Fruit fly (Drosophila melanogaster) whole organism, wandering third instar larva: ENCODE data around the gene Rox8.

Experiments used
- Abd-B ChIP-seq: fragments of >200 bp; optimal IDR thresholded peaks from 2 replicates; lab custom pipeline; 2017; ENCODE audit warnings: missing biosample characterization, missing genetic modification characterization
- CG32264 ChIP-seq: fragments of 200-800 bp; sonication (Bioruptor generic); optimal IDR thresholded peaks from 2 replicates; lab custom pipeline; 2016; ENCODE audit warnings: missing biosample characterization, missing genetic modification characterization
- CG9705 ChIP-seq: fragments of 200-800 bp; sonication (Bioruptor generic); optimal IDR thresholded peaks from 2 replicates; lab custom pipeline; 2018; ENCODE audit warnings: missing biosample characterization, mild to moderate bottlenecking, missing genetic modification characterization
- CrebA ChIP-seq: fragments of 200-800 bp; sonication (Bioruptor generic); optimal IDR thresholded peaks from 2 replicates; lab custom pipeline; 2016; ENCODE audit warnings: missing biosample characterization, mild to moderate bottlenecking, missing genetic modification characterization, borderline replicate concordance
- Dfd ChIP-seq: fragments of >200 bp; optimal IDR thresholded peaks from 2 replicates; lab custom pipeline; 2017; ENCODE audit warnings: missing biosample characterization, missing genetic modification characterization
- Dif ChIP-seq: fragments of 200-275, 200-300 bp; sonication (Bioruptor generic); optimal IDR thresholded peaks from 2 replicates; lab custom pipeline; 2018; ENCODE audit warnings: missing biosample characterization, missing genetic modification characterization; ENCODE audit not compliant: partially characterized antibody
- GATAd ChIP-seq: sonication (Bioruptor generic); optimal IDR thresholded peaks from 2 replicates; lab custom pipeline; 2016; ENCODE audit warnings: missing biosample characterization, missing genetic modification characterization
- HLH106 ChIP-seq: fragments of 200-800 bp; optimal IDR thresholded peaks from 3 replicates; lab custom pipeline; 2019; ENCODE audit warnings: missing biosample characterization, mild to moderate bottlenecking, missing genetic modification characterization, moderate library complexity
- Hnf4 ChIP-seq: fragments of 200-800 bp; sonication (Bioruptor generic); optimal IDR thresholded peaks from 2 replicates; lab custom pipeline; 2016; ENCODE audit warnings: missing biosample characterization, mild to moderate bottlenecking, missing genetic modification characterization
- Hr78 ChIP-seq: fragments of >200 bp; optimal IDR thresholded peaks from 2 replicates; lab custom pipeline; 2017; ENCODE audit warnings: missing biosample characterization, missing genetic modification characterization
- Hr83 ChIP-seq: fragments of 200-300 bp; sonication (Bioruptor generic); optimal IDR thresholded peaks from 2 replicates; lab custom pipeline; 2016; ENCODE audit warnings: missing biosample characterization, mild to moderate bottlenecking, missing genetic modification characterization, moderate library complexity; ENCODE audit not compliant: poor library complexity, severe bottlenecking
- Mio ChIP-seq: sonication (Bioruptor generic); optimal IDR thresholded peaks from 2 replicates; lab custom pipeline; 2016; ENCODE audit warnings: missing biosample characterization, missing genetic modification characterization
- Myc ChIP-seq: fragments of >200 bp; optimal IDR thresholded peaks from 2 replicates; lab custom pipeline; 2017
- OdsH ChIP-seq: fragments of 200-800 bp; sonication (Bioruptor generic); optimal IDR thresholded peaks from 2 replicates; lab custom pipeline; 2016; ENCODE audit warnings: missing biosample characterization, mild to moderate bottlenecking, missing genetic modification characterization
- Rel ChIP-seq, 2 experiments: fragments of 200-800 bp; sonication (Bioruptor generic) in 1 of 2; optimal IDR thresholded peaks; 2 replicates in 1 of 2; 3 replicates in 1 of 2; lab custom pipeline; 2016 to 2019; ENCODE audit warnings: mild to moderate bottlenecking in 2 of 2, missing biosample characterization in 2 of 2, missing genetic modification characterization in 2 of 2, moderate library complexity in 1 of 2
- Sp1 ChIP-seq: fragments of 200-800 bp; sonication (Bioruptor generic); optimal IDR thresholded peaks from 3 replicates; lab custom pipeline; 2019; ENCODE audit warnings: missing biosample characterization, mild to moderate bottlenecking, missing genetic modification characterization, moderate library complexity
- Vsx2 ChIP-seq: fragments of 200-300, 225-300 bp; sonication (Bioruptor generic); optimal IDR thresholded peaks from 2 replicates; lab custom pipeline; 2018; ENCODE audit warnings: missing biosample characterization, missing genetic modification characterization; ENCODE audit not compliant: partially characterized antibody
- br ChIP-seq: fragments of 200-800 bp; sonication (Bioruptor generic); optimal IDR thresholded peaks from 2 replicates; lab custom pipeline; 2016; ENCODE audit warnings: missing biosample characterization, missing genetic modification characterization
- brk ChIP-seq: fragments of 200-800 bp; sonication (Bioruptor generic); optimal IDR thresholded peaks from 2 replicates; lab custom pipeline; 2016; ENCODE audit warnings: missing biosample characterization, mild to moderate bottlenecking, missing genetic modification characterization
- dmrt93B ChIP-seq: fragments of 200-800 bp; sonication (Bioruptor generic); optimal IDR thresholded peaks from 2 replicates; lab custom pipeline; 2018; ENCODE audit warnings: missing biosample characterization, mild to moderate bottlenecking, missing genetic modification characterization
- dsf ChIP-seq: sonication (Bioruptor generic); optimal IDR thresholded peaks from 2 replicates; lab custom pipeline; 2016; ENCODE audit warnings: missing biosample characterization, missing genetic modification characterization, borderline replicate concordance
- ey ChIP-seq: fragments of 200-800 bp; sonication (Bioruptor generic); optimal IDR thresholded peaks from 2 replicates; lab custom pipeline; 2016; ENCODE audit warnings: missing biosample characterization, missing genetic modification characterization
- foxo ChIP-seq, 2 experiments: fragments of 200-800 bp; sonication (Bioruptor generic); optimal IDR thresholded peaks; 2 replicates in 1 of 2; 3 replicates in 1 of 2; lab custom pipeline; 2016 to 2017; ENCODE audit warnings: missing biosample characterization in 2 of 2, missing genetic modification characterization in 2 of 2
- fru ChIP-seq: fragments of 200-800 bp; sonication (Bioruptor generic); optimal IDR thresholded peaks from 3 replicates; lab custom pipeline; 2016; ENCODE audit warnings: missing biosample characterization, mild to moderate bottlenecking, missing genetic modification characterization
- h ChIP-seq: fragments of 200-800 bp; sonication (Bioruptor generic); optimal IDR thresholded peaks from 3 replicates; lab custom pipeline; 2016; ENCODE audit warnings: missing biosample characterization, mild to moderate bottlenecking, missing genetic modification characterization
- lola ChIP-seq: fragments of >200 bp; optimal IDR thresholded peaks from 2 replicates; lab custom pipeline; 2017; ENCODE audit warnings: missing biosample characterization, missing genetic modification characterization
- pan ChIP-seq: fragments of >200 bp; optimal IDR thresholded peaks from 2 replicates; lab custom pipeline; 2017
- psq ChIP-seq: fragments of 200-800 bp; sonication (Bioruptor generic); optimal IDR thresholded peaks from 3 replicates; lab custom pipeline; 2017; ENCODE audit warnings: missing biosample characterization, mild to moderate bottlenecking, missing genetic modification characterization, moderate library complexity
- rgr ChIP-seq: fragments of 200-800 bp; sonication (Bioruptor generic); optimal IDR thresholded peaks from 3 replicates; lab custom pipeline; 2016; ENCODE audit warnings: missing biosample characterization, mild to moderate bottlenecking, missing genetic modification characterization
- sv ChIP-seq: fragments of 200-800 bp; sonication (Bioruptor generic); optimal IDR thresholded peaks from 3 replicates; lab custom pipeline; 2016; ENCODE audit warnings: missing biosample characterization, missing genetic modification characterization
- tai ChIP-seq: sonication (Bioruptor generic); optimal IDR thresholded peaks from 2 replicates; lab custom pipeline; 2016; ENCODE audit warnings: missing biosample characterization, missing genetic modification characterization

Rox8 gene

dm6 chr3R:24090143-24090542 lies 42.1 kb upstream of the Rox8 start:
- TF ChIP-seq Hnf4 (GFP tag; lab: Kevin White, UChicago) (no peak), Rel (GFP tag; optimal IDR thresholded peaks at IDR 0.05; lab: Kevin White, UChicago) (no peak), Rel (tag; optimal IDR thresholded peaks at IDR 0.05; lab: Kevin White, UChicago) (peak; percentile 5)

dm6 chr3R:24084975-24085374 lies 36.9 kb upstream of the Rox8 start:
- TF ChIP-seq rgr (GFP tag; lab: Kevin White, UChicago) (no peak), Myc (lab: Kevin White, UChicago) (no peak), CG9705 (no peak), dmrt93B (no peak), h (GFP tag; lab: Kevin White, UChicago) (peak; percentile 33), Abd-B (GFP tag; lab: Kevin White, UChicago) (no peak), CG32264 (no peak), Hr83 (GFP tag; lab: Kevin White, UChicago) (no peak), Dif (GFP tag; lab: Kevin White, UChicago) (no peak), Mio (GFP tag; lab: Kevin White, UChicago) (no peak), HLH106 (tag; lab: Kevin White, UChicago) (no peak), brk (GFP tag; lab: Kevin White, UChicago) (peak; percentile 34), br (GFP tag; lab: Kevin White, UChicago) (no peak), CrebA (peak; percentile 66)

- TF ChIP-seq Vsx2 (GFP tag; lab: Kevin White, UChicago) (no peak), Dfd (GFP tag; lab: Kevin White, UChicago) (peak; percentile 94), OdsH (GFP tag; lab: Kevin White, UChicago) (no peak)
These were observed 31.5 kb upstream of the Rox8 start for dm6 chr3R:24079613-24080012.

DNA sequence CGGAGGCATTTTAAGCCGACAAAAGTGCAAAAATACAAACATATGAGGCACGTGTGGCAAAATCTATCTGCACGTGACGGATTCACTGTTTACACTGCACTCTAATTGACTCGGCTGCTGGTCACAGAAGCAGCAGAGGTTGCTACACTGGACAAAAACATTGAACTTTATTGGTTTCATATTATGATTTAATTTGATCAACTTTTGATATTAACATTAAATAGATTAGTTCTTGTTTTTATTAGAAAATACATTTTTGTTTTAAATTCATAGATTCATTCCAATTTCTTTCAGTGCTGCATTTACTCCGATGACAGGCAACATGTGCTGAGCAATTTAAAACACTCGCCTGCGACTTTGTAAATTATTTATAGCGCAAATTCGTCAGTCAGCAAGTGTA lies 31.0 kb upstream of the Rox8 start:
- TF ChIP-seq Dfd (GFP tag; lab: Kevin White, UChicago), result no peak

- no peak for TF ChIP-seq Myc (lab: Kevin White, UChicago)
- TF ChIP-seq Hr78 (GFP tag; lab: Kevin White, UChicago), result no peak
- TF ChIP-seq ey (GFP tag; lab: Kevin White, UChicago), result no peak
- no peak for TF ChIP-seq tai (GFP tag; lab: Kevin White, UChicago)
- TF ChIP-seq CG9705, result no peak
- no peak for TF ChIP-seq CG32264
- no peak for TF ChIP-seq foxo (GFP tag; optimal IDR thresholded peaks at IDR 0.05; lab: Kevin White, UChicago)
- no peak for TF ChIP-seq CrebA
- TF ChIP-seq Vsx2 (GFP tag; lab: Kevin White, UChicago), result no peak
- no peak for TF ChIP-seq HLH106 (tag; lab: Kevin White, UChicago)
- TF ChIP-seq Hnf4 (GFP tag; lab: Kevin White, UChicago), result no peak
- TF ChIP-seq Sp1 (GFP tag; lab: Kevin White, UChicago), result no peak
- TF ChIP-seq dsf (GFP tag; lab: Kevin White, UChicago), result no peak
- TF ChIP-seq GATAd, result no peak
- no peak for TF ChIP-seq fru
- TF ChIP-seq Rel (GFP tag; optimal IDR thresholded peaks at IDR 0.05; lab: Kevin White, UChicago), result no peak
- TF ChIP-seq Rel (tag; optimal IDR thresholded peaks at IDR 0.05; lab: Kevin White, UChicago), result no peak
- TF ChIP-seq psq, result no peak
- no peak for TF ChIP-seq pan (lab: Kevin White, UChicago)
- TF ChIP-seq sv (GFP tag; lab: Kevin White, UChicago), result no peak
- TF ChIP-seq lola (GFP tag; lab: Kevin White, UChicago), result no peak
- TF ChIP-seq, all 38 proteins: peak for 0
These were observed 25.6 kb upstream of the Rox8 start for dm6 chr3R:24073703-24074102.

DNA sequence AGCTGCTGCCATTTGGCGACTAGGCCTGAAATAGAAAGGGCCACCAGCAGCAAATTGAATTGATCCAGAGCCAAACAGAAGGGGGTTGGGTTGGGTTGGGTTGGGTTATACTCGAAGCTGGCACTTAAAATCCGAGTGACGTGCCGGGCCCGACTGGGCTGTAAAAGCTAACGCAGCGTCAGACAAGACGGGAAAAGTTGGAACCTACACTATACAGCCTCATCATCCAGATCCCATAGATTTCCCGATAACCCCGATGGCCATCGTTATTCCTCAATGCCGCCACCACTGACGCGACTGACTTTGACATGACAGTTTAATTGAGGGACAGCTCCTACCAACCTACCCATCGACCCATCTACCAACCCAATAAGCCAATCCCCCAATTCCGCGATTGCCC lies 21.9 kb upstream of the Rox8 start:
- TF ChIP-seq GATAd, result no peak
- TF ChIP-seq ey (GFP tag; lab: Kevin White, UChicago), result no peak
- TF ChIP-seq CrebA, result no peak
- TF ChIP-seq Vsx2 (GFP tag; lab: Kevin White, UChicago), result no peak
